Worm (Caenorhabditis elegans): ENCODE results near the gene pho-13.

The pho-13 gene

DNA sequence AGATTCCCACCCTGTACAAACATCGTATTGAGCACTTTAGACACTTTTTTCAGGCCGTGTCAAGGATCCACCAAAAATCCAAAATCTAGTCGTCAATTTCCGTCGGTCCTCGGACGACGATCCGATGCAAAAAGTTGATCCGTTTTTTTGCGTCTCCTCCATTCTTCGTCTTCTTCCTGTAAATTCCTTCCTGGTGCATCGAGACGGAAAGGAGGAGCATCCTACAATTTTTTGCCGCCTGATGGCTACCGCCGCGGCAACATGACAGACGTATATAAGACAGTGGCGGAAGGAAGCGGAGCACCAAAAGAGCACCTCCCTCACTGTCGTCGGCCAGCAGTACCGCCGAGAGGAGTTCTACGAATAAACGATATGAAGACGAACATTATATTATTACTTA is 6.0 kb downstream of the pho-13 start, which contains the start of gene appg-2:
TSS of gene appg-2 (plus strand) at position 301 of the 400 bp plus-strand sequence.
- TF ChIP-seq W03F9.2 (tag; optimal IDR thresholded peaks at IDR 0.05): no peak
- TF ChIP-seq dao-5 (tag; optimal IDR thresholded peaks at IDR 0.05): no peak

DNA sequence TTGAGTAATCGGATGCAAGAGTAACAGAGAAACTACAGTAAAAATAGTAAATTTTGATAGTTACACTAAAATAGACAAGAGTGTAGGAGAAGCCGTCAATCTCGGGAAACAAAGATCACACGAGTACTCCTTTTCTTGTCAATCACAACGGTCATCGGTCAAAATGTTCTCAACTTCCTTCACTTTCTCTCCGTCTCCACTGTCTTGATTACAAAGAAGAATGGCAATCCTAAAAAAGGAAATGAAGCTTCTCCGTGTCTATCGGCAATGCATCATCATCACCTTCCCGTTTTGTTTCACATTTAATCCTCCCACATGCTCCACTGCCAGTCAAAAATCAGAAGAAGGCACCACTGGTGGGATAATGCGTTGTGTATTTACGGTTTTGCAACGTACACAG is 7.1 kb downstream of the pho-13 start:
- TF ChIP-seq W03F9.2 (tag; optimal IDR thresholded peaks at IDR 0.05) (no peak), dao-5 (tag; optimal IDR thresholded peaks at IDR 0.05) (no peak), him-1 (tag; optimal IDR thresholded peaks at IDR 0.05) (no peak)

DNA sequence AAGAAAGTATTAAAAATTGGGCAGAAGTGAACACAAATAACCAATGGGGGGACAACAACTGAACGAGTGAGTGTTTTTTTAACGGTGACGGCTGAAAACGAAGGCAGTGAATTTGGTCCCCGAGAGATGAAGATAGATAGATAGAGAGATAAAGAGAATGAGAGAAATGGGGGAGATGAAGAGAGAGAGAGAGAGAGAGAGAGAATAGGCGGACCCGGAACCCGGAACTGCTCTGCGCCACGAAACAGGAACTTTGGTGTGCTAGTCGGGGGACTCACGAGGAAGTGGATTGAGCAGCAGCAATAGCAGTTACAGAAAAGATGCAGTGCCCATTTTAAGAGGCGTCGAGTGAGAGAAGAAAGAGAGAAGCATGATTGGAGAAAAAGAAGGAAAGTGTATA is 10.4 kb downstream of the pho-13 start:
- TF ChIP-seq him-1 (tag; optimal IDR thresholded peaks at IDR 0.05): peak; percentile 90
- peak; percentile 6 for TF ChIP-seq W03F9.2 (tag; optimal IDR thresholded peaks at IDR 0.05)
- TF ChIP-seq dao-5 (tag; optimal IDR thresholded peaks at IDR 0.05): no peak

DNA sequence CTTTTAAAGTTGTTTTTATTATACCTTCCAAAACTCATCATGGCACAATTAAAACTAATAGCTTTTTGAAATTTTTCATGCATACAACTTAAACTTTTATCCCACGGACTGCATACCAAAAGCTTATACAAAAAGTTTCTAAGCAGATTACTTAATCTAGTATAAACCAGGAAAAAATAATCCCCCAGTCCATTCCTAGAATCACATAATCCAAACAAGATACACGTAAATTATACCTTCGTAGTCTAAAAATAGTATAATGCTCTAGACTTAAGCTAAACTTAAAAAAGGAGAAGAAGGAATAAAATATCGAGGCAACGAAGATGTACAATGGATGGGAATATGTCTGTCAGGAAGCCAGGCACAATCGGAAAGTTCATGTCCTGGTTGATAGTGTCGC is 11.6 kb downstream of the pho-13 start:
- TF ChIP-seq him-1 (tag; optimal IDR thresholded peaks at IDR 0.05) (no peak), W03F9.2 (tag; optimal IDR thresholded peaks at IDR 0.05) (no peak), dao-5 (tag; optimal IDR thresholded peaks at IDR 0.05) (no peak)

DNA sequence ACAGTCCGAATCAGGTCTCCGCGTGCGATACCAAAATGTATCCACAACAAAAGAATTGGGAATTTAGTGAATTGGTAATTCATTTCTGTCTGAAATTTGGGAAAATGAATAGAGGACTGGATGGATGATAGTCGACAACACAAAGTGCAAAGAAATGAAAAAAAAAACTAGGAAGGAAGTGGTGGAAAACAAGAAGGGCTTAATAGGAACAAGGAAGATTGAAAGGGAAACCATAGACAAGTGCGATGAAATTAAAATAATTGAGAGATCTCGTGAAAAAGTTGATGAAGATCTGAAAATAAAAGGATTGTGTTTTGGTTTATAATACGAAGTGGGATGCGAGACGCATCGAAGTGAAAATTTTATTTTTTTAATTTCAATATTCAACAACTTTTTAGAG is 12.7 kb downstream of the pho-13 start, which contains the start of gene F07H5.7:
TSS of gene F07H5.7 (minus strand) at position 101 of the 400 bp plus-strand sequence.
- no peak for TF ChIP-seq dao-5 (tag; optimal IDR thresholded peaks at IDR 0.05)
- TF ChIP-seq him-1 (tag; optimal IDR thresholded peaks at IDR 0.05): no peak
- TF ChIP-seq W03F9.2 (tag; optimal IDR thresholded peaks at IDR 0.05): no peak

DNA sequence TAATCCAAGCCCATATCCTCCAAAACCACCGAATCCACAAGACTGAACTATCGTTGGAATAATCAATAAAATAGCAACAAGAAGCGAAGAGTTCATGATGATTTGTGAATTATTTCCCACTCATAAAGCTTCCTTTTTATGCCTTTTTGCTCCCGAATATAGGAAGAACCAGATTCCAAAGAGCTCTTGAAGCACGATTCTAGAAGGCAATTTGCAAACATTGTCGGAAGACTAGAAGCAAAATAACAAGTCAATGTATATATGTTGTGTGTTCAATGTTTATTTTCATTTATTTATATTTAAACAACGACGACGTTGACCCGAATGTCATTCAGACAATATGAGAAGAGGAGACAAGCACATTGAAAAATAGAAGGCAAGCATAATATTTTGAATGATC is 14.2 kb downstream of the pho-13 start, which contains the start of gene idpa-2:
TSS of gene idpa-2 (minus strand) at position 101 of the 400 bp plus-strand sequence.
- TF ChIP-seq him-1 (tag; optimal IDR thresholded peaks at IDR 0.05): no peak
- no peak for TF ChIP-seq dao-5 (tag; optimal IDR thresholded peaks at IDR 0.05)
- no peak for TF ChIP-seq W03F9.2 (tag; optimal IDR thresholded peaks at IDR 0.05)

DNA sequence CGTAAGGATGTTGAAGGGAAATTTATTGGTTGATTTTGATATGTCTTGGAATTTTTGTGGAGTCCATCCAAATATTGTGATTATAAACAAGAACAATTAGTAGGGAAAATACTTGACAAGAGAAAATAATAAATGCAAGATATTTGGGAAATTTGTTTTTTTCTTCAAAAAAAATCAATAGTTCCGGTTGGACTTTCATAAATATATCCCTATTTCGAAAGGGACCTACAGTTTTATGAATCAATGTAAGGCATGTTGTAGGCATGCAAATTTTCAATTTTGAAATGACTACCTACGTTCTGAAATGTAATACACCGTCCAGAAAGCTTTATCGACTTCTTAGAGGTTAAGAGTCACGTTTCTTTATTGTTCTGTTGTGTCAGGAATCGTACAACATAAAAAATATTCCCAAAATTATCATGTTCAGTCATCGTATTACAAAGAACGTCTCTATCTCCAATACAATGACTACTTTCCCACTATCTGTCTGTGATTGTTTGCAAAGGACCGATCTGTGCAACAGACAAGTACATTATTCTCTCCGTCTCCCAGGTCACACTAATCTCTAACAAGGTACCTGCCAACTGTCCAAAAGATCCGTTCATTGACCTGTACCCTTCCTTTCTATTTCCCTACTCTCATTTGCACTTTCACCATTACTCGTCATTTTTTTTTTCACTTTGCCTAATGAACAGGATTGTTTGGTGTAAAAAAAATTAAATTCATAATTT is 16.8 kb downstream of the pho-13 start, which contains the start of gene F07H5.13:
TSS of gene F07H5.13 (plus strand) at position 730 of the 731 bp plus-strand sequence.
- TF ChIP-seq dao-5 (tag; optimal IDR thresholded peaks at IDR 0.05) (no peak), W03F9.2 (tag; optimal IDR thresholded peaks at IDR 0.05) (peak; percentile 53)

DNA sequence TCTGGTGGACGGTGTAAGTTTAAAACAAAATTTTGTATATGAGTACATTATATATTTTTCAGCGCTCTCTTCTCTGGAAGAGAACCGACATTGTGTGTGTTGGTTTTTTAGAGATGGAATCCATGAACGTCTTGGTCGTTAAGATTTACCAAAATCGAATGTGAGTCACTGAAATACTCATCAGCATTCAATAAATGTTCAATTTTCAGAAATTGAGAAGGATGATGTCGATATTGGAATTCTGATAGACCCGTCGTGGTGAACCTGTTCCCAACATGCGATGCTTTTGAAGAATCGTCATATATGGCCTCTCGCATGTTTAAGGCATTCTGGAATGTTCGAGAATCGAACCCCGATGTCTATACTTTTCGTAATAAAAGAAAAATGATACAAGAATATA is 18.1 kb downstream of the pho-13 start:
- TF ChIP-seq W03F9.2 (tag; optimal IDR thresholded peaks at IDR 0.05) (no peak), him-1 (tag; optimal IDR thresholded peaks at IDR 0.05) (no peak), dao-5 (tag; optimal IDR thresholded peaks at IDR 0.05) (no peak)

- TF ChIP-seq dao-5 (tag; optimal IDR thresholded peaks at IDR 0.05) (no peak), him-1 (tag; optimal IDR thresholded peaks at IDR 0.05) (peak; percentile 68), W03F9.2 (tag; optimal IDR thresholded peaks at IDR 0.05) (peak; percentile 84)
These were observed 19.4 kb downstream of the pho-13 start for ce11 chrII:8787376-8787775.

DNA sequence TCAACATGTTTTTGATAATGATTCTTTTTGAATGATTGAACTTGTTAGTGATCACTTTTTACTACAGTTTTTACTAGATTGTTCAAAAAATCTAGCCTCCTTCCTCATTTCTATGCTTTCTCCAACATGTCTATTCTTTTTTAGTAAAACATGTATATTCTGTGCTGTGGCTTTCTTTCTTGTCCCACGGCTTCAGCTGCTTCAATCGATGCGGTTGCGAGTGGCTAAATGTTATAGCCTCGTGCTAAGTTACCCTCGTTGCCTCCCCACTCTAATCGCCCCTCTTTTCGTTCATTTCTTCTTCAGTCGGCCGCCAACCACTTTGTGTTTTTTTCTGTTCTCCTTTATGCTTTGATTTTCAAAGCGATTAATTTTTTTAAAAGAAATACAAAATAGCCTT is 20.9 kb downstream of the pho-13 start:
- TF ChIP-seq dao-5 (tag; optimal IDR thresholded peaks at IDR 0.05) (no peak), W03F9.2 (tag; optimal IDR thresholded peaks at IDR 0.05) (no peak), him-1 (tag; optimal IDR thresholded peaks at IDR 0.05) (no peak)

- TF ChIP-seq dao-5 (tag; optimal IDR thresholded peaks at IDR 0.05) (no peak), him-1 (tag; optimal IDR thresholded peaks at IDR 0.05) (peak; percentile 56), W03F9.2 (tag; optimal IDR thresholded peaks at IDR 0.05) (no peak)
These were observed 22.4 kb downstream of the pho-13 start for ce11 chrII:8784235-8784928.

DNA sequence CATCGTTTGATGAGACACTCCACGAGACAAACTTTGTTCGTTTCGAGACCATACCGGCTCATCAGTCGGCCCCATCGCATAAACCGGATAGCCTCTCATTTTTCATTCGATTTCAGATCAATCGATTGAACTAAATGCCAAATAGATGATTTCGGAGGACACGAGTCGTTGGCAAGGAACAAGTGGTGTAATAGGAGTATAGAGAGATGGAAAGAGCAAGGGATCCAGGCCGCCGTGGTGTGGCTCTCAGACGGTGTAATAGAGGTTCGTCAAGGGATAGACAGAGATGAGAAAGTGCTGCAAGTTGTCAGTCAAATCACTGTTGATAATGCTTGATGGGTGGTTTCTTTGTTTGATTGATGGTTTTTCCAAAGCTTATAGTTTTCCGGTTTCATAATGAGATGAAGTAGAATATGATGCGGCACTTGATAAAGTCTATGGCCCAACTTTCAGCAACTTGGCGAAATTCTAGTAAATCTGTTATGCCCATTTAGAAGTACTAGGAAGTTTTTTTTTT is 23.3 kb downstream of the pho-13 start, which contains the start of gene sgn-1:
TSS of gene sgn-1 (minus strand) at position 220 of the 517 bp plus-strand sequence.
- TF ChIP-seq W03F9.2 (tag; optimal IDR thresholded peaks at IDR 0.05) (no peak), him-1 (tag; optimal IDR thresholded peaks at IDR 0.05) (no peak), dao-5 (tag; optimal IDR thresholded peaks at IDR 0.05) (no peak)

ce11 chrII:8776504-8776903 is 30.3 kb downstream of the pho-13 start:
- TF ChIP-seq W03F9.2 (tag; optimal IDR thresholded peaks at IDR 0.05) (no peak), dao-5 (tag; optimal IDR thresholded peaks at IDR 0.05) (no peak), him-1 (tag; optimal IDR thresholded peaks at IDR 0.05) (no peak)

ce11 chrII:8770675-8771074 is 36.1 kb downstream of the pho-13 start, which contains the start of gene let-19:
Gene let-19, plus strand, starts transcription at chrII:8770975.
- TF ChIP-seq dao-5 (tag; optimal IDR thresholded peaks at IDR 0.05) (no peak), him-1 (tag; optimal IDR thresholded peaks at IDR 0.05) (no peak), W03F9.2 (tag; optimal IDR thresholded peaks at IDR 0.05) (no peak)

Data from whole organism, L4/young adult.